Worm (Caenorhabditis elegans) whole organism, late embryonic: ENCODE data around the gene gly-4.

Experiments
- ahr-1 ChIP-seq: sonication (generic microtip); optimal IDR thresholded peaks from 2 replicates; lab custom pipeline; 2016; ENCODE audit warnings: missing genetic modification characterization, missing compliant biosample characterization
- ceh-6 ChIP-seq: fragments of 200-800 bp; sonication (Bioruptor generic); optimal IDR thresholded peaks from 2 replicates; lab custom pipeline; 2018; ENCODE audit warnings: mild to moderate bottlenecking, missing genetic modification characterization, missing compliant biosample characterization
- lin-11 ChIP-seq: fragments of 200-800 bp; sonication (Bioruptor generic); optimal IDR thresholded peaks from 2 replicates; lab custom pipeline; 2018; ENCODE audit warnings: mild to moderate bottlenecking, missing genetic modification characterization, missing compliant biosample characterization
- odd-2 ChIP-seq: sonication (generic microtip); optimal IDR thresholded peaks from 2 replicates; lab custom pipeline; 2017; ENCODE audit warnings: antibody characterized with exemption, mild to moderate bottlenecking, missing genetic modification characterization, missing compliant biosample characterization
- sox-4 ChIP-seq: sonication (generic microtip); optimal IDR thresholded peaks from 2 replicates; lab custom pipeline; 2017; ENCODE audit warnings: mild to moderate bottlenecking, missing genetic modification characterization, inconsistent platforms, missing compliant biosample characterization
- ttx-3 ChIP-seq: sonication (generic microtip); optimal IDR thresholded peaks from 2 replicates; lab custom pipeline; 2016; ENCODE audit warnings: missing genetic modification reagents, missing genetic modification characterization, missing compliant biosample characterization

DNA sequence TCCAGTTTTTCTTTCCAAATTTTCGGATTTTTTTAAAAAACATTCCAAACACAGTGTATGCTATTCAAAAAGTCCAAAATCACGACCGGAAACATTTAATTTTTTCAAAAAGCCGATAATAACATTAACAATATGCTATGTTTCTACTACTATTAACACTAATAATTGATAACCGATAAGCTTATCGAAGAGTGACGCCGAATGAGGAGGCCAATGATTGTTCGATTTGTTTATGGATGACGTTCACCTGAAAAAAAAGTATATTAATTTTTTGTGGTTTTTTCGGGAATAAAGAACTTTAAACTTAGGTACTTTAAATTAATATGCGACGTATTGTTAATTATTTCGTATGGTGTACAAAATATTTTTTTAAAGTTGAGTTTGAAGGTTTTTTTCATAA is 2.8 kb upstream of the gly-4 start:
- no peak for TF ChIP-seq lin-11 (tag; lab: Kevin White, UChicago)
- no peak for TF ChIP-seq ttx-3 (tag; lab: Kevin White, UChicago)
- TF ChIP-seq sox-4 (tag; lab: Kevin White, UChicago): no peak
- no peak for TF ChIP-seq ahr-1 (tag; lab: Kevin White, UChicago)
- no peak for TF ChIP-seq ceh-6
- TF ChIP-seq odd-2: no peak
